Worm (Caenorhabditis elegans) whole organism, young adult: Measurements from ENCODE around the gene Y38E10A.17.

Source experiments
- B0019.2 ChIP-seq: fragments of 200-800 bp; sonication (Bioruptor generic); conservative IDR thresholded peaks from 2 replicates; pipeline ENCODE4 v1.3.6; 2022; ENCODE audit warnings: missing genetic modification reagents, missing genetic modification characterization, missing compliant biosample characterization
- B0035.1 ChIP-seq: sonication (generic microtip); optimal IDR thresholded peaks from 2 replicates; lab custom pipeline; 2016; ENCODE audit warnings: missing genetic modification characterization, mild to moderate bottlenecking, missing compliant biosample characterization, missing genotype, missing genetic modification reagents
- F22D6.2 ChIP-seq: sonication (generic microtip); optimal IDR thresholded peaks from 2 replicates; lab custom pipeline; 2016; ENCODE audit warnings: mild to moderate bottlenecking, missing genetic modification characterization, missing compliant biosample characterization
- F23B12.7 ChIP-seq: sonication (generic microtip); optimal IDR thresholded peaks from 2 replicates; lab custom pipeline; 2017; ENCODE audit warnings: missing genetic modification characterization, mild to moderate bottlenecking, missing compliant biosample characterization, antibody characterized with exemption, moderate library complexity; ENCODE audit not compliant: insufficient read depth
- F39B2.1 ChIP-seq: fragments of 200-800 bp; sonication (Bioruptor generic); IDR thresholded peaks from 2 replicates; pipeline ENCODE4 v1.3.6; 2022; ENCODE audit warnings: missing genetic modification reagents, missing genetic modification characterization, missing compliant biosample characterization
- F52B5.7 ChIP-seq: sonication (generic microtip); optimal IDR thresholded peaks from 2 replicates; lab custom pipeline; 2016; ENCODE audit warnings: mild to moderate bottlenecking, missing genetic modification characterization, missing compliant biosample characterization
- F57C9.4 ChIP-seq: sonication (generic microtip); optimal IDR thresholded peaks from 2 replicates; lab custom pipeline; 2017; ENCODE audit warnings: mild to moderate bottlenecking, missing genetic modification characterization, missing compliant biosample characterization
- K12H6.12 ChIP-seq: fragments of 200-800 bp; sonication (Bioruptor generic); optimal IDR thresholded peaks from 2 replicates; lab custom pipeline; 2018; ENCODE audit warnings: mild to moderate bottlenecking, missing genetic modification characterization, missing compliant biosample characterization
- Y53G8AR.9 ChIP-seq: fragments of 200-800 bp; sonication (Bioruptor generic); conservative IDR thresholded peaks from 2 replicates; pipeline ENCODE4 v1.3.6; 2022; ENCODE audit warnings: missing genetic modification reagents, missing genetic modification characterization, missing compliant biosample characterization
- Y67H2A.10 ChIP-seq: fragments of 200-800 bp; sonication (Bioruptor generic); conservative IDR thresholded peaks from 2 replicates; pipeline ENCODE4 v1.3.6; 2022; ENCODE audit warnings: missing genetic modification reagents, missing genetic modification characterization, missing compliant biosample characterization
- Y95B8A.8 ChIP-seq: fragments of 200-800 bp; sonication (Bioruptor generic); IDR thresholded peaks from 2 replicates; pipeline ENCODE4 v1.3.6; 2022; ENCODE audit warnings: missing genetic modification reagents, missing genetic modification characterization, missing compliant biosample characterization
- ZK185.1 ChIP-seq: sonication (generic microtip); optimal IDR thresholded peaks from 2 replicates; lab custom pipeline; 2016; ENCODE audit warnings: mild to moderate bottlenecking, missing genetic modification characterization, missing compliant biosample characterization; ENCODE audit not compliant: poor library complexity, severe bottlenecking
- akir-1 ChIP-seq: fragments of 200-800 bp; sonication (Bioruptor generic); optimal IDR thresholded peaks from 2 replicates; lab custom pipeline; 2018; ENCODE audit warnings: mild to moderate bottlenecking, missing genetic modification characterization, moderate library complexity, missing compliant biosample characterization
- ama-1 ChIP-seq, 3 experiments: fragments of 150-350 bp in 1 of 3; sonication (generic microtip) in 2 of 3; optimal IDR thresholded peaks; 2 replicates each; lab custom pipeline; 2014 to 2018; ENCODE audit warnings: missing biosample characterization in 2 of 3, missing genetic modification characterization in 2 of 3, missing genetic modification reagents in 2 of 3
- aptf-2 ChIP-seq: fragments of 200-800 bp; sonication (Bioruptor generic); conservative IDR thresholded peaks from 2 replicates; pipeline ENCODE4 v1.3.6; 2022; ENCODE audit warnings: missing genetic modification reagents, missing genetic modification characterization, missing compliant biosample characterization
- aptf-3 ChIP-seq: fragments of 200-800 bp; sonication (Bioruptor generic); IDR thresholded peaks from 2 replicates; pipeline ENCODE4 v1.3.6; 2022; ENCODE audit warnings: missing genetic modification characterization, missing compliant biosample characterization
- attf-3 ChIP-seq: fragments of 200-800 bp; sonication (Bioruptor generic); conservative IDR thresholded peaks from 2 replicates; pipeline ENCODE4 v1.3.6; 2022; ENCODE audit warnings: missing genetic modification reagents, missing genetic modification characterization, missing compliant biosample characterization
- ccch-3 ChIP-seq: fragments of 200-800 bp; sonication (Bioruptor generic); optimal IDR thresholded peaks from 2 replicates; lab custom pipeline; 2018; ENCODE audit warnings: mild to moderate bottlenecking, missing genetic modification characterization, missing compliant biosample characterization
- cebp-1 ChIP-seq, 2 experiments: fragments of 200-800 bp in 1 of 2; sonication (Bioruptor generic) in 1 of 2; sonication (generic microtip) in 1 of 2; IDR thresholded peaks in 1 of 2; optimal IDR thresholded peaks in 1 of 2; 2 replicates each; pipeline versions ENCODE4 v1.3.6 to Lab custom; 2017 to 2022; ENCODE audit warnings: missing compliant biosample characterization in 2 of 2, missing genetic modification characterization in 2 of 2, mild to moderate bottlenecking in 1 of 2, missing genetic modification reagents in 1 of 2, moderate library complexity in 1 of 2
- chd-7 ChIP-seq: sonication (generic microtip); optimal IDR thresholded peaks from 2 replicates; lab custom pipeline; 2016; ENCODE audit warnings: mild to moderate bottlenecking, missing genetic modification characterization, moderate library complexity, missing compliant biosample characterization
- dpl-1 ChIP-seq: fragments of 150-350 bp; optimal IDR thresholded peaks from 2 replicates; lab custom pipeline; 2014; ENCODE audit warnings: missing biosample characterization, missing genetic modification reagents, missing genetic modification characterization
- ets-4 ChIP-seq: fragments of 200-800 bp; sonication (Bioruptor generic); optimal IDR thresholded peaks from 2 replicates; lab custom pipeline; 2018; ENCODE audit warnings: mild to moderate bottlenecking, missing genetic modification characterization, missing compliant biosample characterization
- fkh-3 ChIP-seq: sonication (generic microtip); optimal IDR thresholded peaks from 2 replicates; lab custom pipeline; 2016; ENCODE audit warnings: mild to moderate bottlenecking, missing genetic modification characterization, missing compliant biosample characterization
- hmg-20 ChIP-seq: fragments of 200-800 bp; sonication (Bioruptor generic); IDR thresholded peaks from 2 replicates; pipeline ENCODE4 v1.3.6; 2022; ENCODE audit warnings: missing genetic modification reagents, missing genetic modification characterization, missing compliant biosample characterization
- hrde-1 ChIP-seq: sonication (generic microtip); optimal IDR thresholded peaks from 2 replicates; lab custom pipeline; 2016; ENCODE audit warnings: missing genetic modification characterization, mild to moderate bottlenecking, missing compliant biosample characterization, moderate library complexity, missing genotype, missing genetic modification reagents, borderline replicate concordance
- lir-1 ChIP-seq: fragments of 200-800 bp; sonication (Bioruptor generic); conservative IDR thresholded peaks from 2 replicates; pipeline ENCODE4 v1.3.6; 2022; ENCODE audit warnings: missing genetic modification reagents, missing genetic modification characterization, missing compliant biosample characterization
- lsy-27 ChIP-seq: sonication (generic microtip); optimal IDR thresholded peaks from 2 replicates; lab custom pipeline; 2017; ENCODE audit warnings: missing genetic modification characterization, mild to moderate bottlenecking, missing compliant biosample characterization, antibody characterized with exemption, missing genotype, borderline replicate concordance; ENCODE audit not compliant: insufficient read depth
- madf-6 ChIP-seq: fragments of 200-800 bp; sonication (Bioruptor generic); IDR thresholded peaks from 2 replicates; pipeline ENCODE4 v1.3.6; 2022; ENCODE audit warnings: missing genetic modification reagents, missing genetic modification characterization, missing compliant biosample characterization
- madf-8 ChIP-seq: fragments of 200-800 bp; sonication (Bioruptor generic); conservative IDR thresholded peaks from 2 replicates; pipeline ENCODE4 v1.3.6; 2022; ENCODE audit warnings: missing genetic modification reagents, missing genetic modification characterization, missing compliant biosample characterization
- mcd-1 ChIP-seq: fragments of 200-800 bp; sonication (Bioruptor generic); IDR thresholded peaks from 2 replicates; pipeline ENCODE4 v1.3.6; 2022; ENCODE audit warnings: missing genetic modification reagents, missing genetic modification characterization, missing compliant biosample characterization
- nfya-1 ChIP-seq: sonication (generic microtip); optimal IDR thresholded peaks from 2 replicates; lab custom pipeline; 2017; ENCODE audit warnings: antibody characterized with exemption, missing compliant biosample characterization, missing genetic modification characterization, borderline replicate concordance; ENCODE audit not compliant: insufficient read depth
- nfyb-1 ChIP-seq: fragments of 200-800 bp; sonication (Bioruptor generic); IDR thresholded peaks from 2 replicates; pipeline ENCODE4 v1.3.6; 2022; ENCODE audit warnings: missing genetic modification reagents, missing genetic modification characterization, missing compliant biosample characterization
- nhr-90 ChIP-seq: sonication (generic microtip); optimal IDR thresholded peaks from 2 replicates; lab custom pipeline; 2016; ENCODE audit warnings: missing genotype, mild to moderate bottlenecking, missing genetic modification characterization, missing compliant biosample characterization
- pbrm-1 ChIP-seq: fragments of 200-800 bp; sonication (Bioruptor generic); IDR thresholded peaks from 2 replicates; pipeline ENCODE4 v1.3.6; 2022; ENCODE audit warnings: missing genetic modification reagents, missing genetic modification characterization, missing compliant biosample characterization
- repo-1 ChIP-seq: sonication (generic microtip); optimal IDR thresholded peaks from 2 replicates; lab custom pipeline; 2017; ENCODE audit warnings: mild to moderate bottlenecking, missing genetic modification characterization, missing compliant biosample characterization
- rpc-1 ChIP-seq, 2 experiments: fragments of 150-350 bp in 1 of 2; sonication (generic microtip) in 1 of 2; optimal IDR thresholded peaks; 2 replicates each; lab custom pipeline; 2014 to 2018; ENCODE audit warnings: missing biosample characterization in 1 of 2, missing genetic modification characterization in 1 of 2, missing genetic modification reagents in 1 of 2, missing genotype in 1 of 2
- sdz-38 ChIP-seq: sonication (generic microtip); optimal IDR thresholded peaks from 2 replicates; lab custom pipeline; 2016; ENCODE audit warnings: missing genotype, missing genetic modification characterization, missing compliant biosample characterization
- snpc-1.1 ChIP-seq: sonication (generic microtip); optimal IDR thresholded peaks from 2 replicates; lab custom pipeline; 2017; ENCODE audit warnings: missing genetic modification characterization, mild to moderate bottlenecking, missing compliant biosample characterization, antibody characterized with exemption, moderate library complexity, missing genotype, missing genetic modification reagents; ENCODE audit not compliant: insufficient read depth
- unc-62 ChIP-seq: fragments of 150-350 bp; optimal IDR thresholded peaks from 2 replicates; lab custom pipeline; 2014; ENCODE audit warnings: missing biosample characterization, missing genetic modification reagents, missing genetic modification characterization
- zfh-2 ChIP-seq: fragments of 200-800 bp; sonication (Bioruptor generic); conservative IDR thresholded peaks from 2 replicates; pipeline ENCODE4 v1.3.6; 2022; ENCODE audit warnings: missing genetic modification reagents, missing genetic modification characterization, missing compliant biosample characterization
- zim-3 ChIP-seq: sonication (generic microtip); optimal IDR thresholded peaks from 2 replicates; lab custom pipeline; 2017; ENCODE audit warnings: mild to moderate bottlenecking, missing genetic modification characterization, moderate library complexity, missing compliant biosample characterization
- ztf-25 ChIP-seq: fragments of 200-800 bp; sonication (Bioruptor generic); IDR thresholded peaks from 2 replicates; pipeline ENCODE4 v1.3.6; 2022; ENCODE audit warnings: missing genetic modification reagents, missing genetic modification characterization, missing compliant biosample characterization
- ztf-26 ChIP-seq: sonication (generic microtip); optimal IDR thresholded peaks from 2 replicates; lab custom pipeline; 2017; ENCODE audit warnings: missing genetic modification characterization, missing compliant biosample characterization

Y38E10A.17 gene

DNA sequence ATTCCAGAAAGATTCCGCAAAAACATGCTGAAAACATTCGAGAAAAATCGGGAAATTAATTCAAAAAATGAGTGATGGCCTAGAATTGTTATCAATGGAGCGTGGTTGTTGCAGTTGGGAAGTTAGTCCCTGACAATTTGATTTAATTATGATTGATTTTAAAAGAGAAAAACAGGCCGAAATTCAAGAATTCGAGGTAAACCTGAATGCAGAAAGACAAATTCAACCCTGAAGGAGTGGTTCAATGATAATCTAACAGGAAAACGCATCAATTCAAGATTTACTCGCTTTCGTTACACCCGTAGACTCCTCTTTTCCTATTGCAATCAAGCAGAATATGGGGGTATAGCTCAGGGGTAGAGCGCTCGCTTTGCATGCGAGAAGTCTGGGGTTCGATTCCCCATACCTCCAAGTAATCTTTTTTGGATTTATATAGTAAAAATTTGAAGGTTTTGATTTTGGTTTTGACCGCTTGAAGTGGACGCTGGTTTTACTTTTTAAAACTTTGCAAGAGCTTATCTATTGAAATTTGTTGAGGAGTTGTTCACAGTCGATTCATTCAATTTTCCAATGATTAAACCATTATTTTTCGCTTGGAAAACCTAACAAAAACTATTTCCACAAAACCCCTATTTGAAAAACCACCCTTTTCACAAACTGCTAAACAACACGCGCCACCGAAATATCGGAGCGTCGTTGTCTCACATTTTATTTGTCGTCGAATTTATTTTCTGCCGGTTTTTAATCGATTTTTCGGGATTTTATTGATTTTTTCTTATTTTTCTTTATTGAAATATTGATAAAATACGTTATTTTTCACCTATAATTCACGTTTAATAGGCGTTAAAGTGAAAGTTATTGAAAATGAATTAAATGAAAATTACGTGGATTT lies 43.6 kb upstream of the Y38E10A.17 start (continued):
- no peak for TF ChIP-seq ets-4 (GFP tag; lab: Kevin White, UChicago)
- TF ChIP-seq aptf-3 (GFP tag; lab: Robert Waterston, UW), result no peak
- TF ChIP-seq attf-3 (GFP tag; lab: Robert Waterston, UW), result peak; percentile 90
- peak; percentile 52 for TF ChIP-seq hrde-1 (tag; lab: Kevin White, UChicago)
- TF ChIP-seq F57C9.4, result no peak
- TF ChIP-seq nfyb-1, result peak; percentile 85
- TF ChIP-seq mcd-1 (GFP tag; lab: Robert Waterston, UW), result peak; percentile 97
- peak; percentile 76 for TF ChIP-seq nhr-90 (tag; lab: Kevin White, UChicago)
- TF ChIP-seq lsy-27 (tag; lab: Kevin White, UChicago), result peak; percentile 4
- peak; percentile 90 for TF ChIP-seq ztf-25
- TF ChIP-seq sdz-38 (tag; lab: Kevin White, UChicago), result peak; percentile 31
- peak; percentile 15 for TF ChIP-seq dpl-1 (GFP tag; lab: Kevin White, UChicago)
- peak; percentile 21 for TF ChIP-seq snpc-1.1
- TF ChIP-seq ccch-3 (GFP tag; lab: Kevin White, UChicago), result no peak
- no peak for TF ChIP-seq F23B12.7
- no peak for TF ChIP-seq Y95B8A.8 (GFP tag; lab: Robert Waterston, UW)
- peak; percentile 12 for TF ChIP-seq repo-1
- no peak for TF ChIP-seq unc-62 (GFP tag; lab: Kevin White, UChicago)
- TF ChIP-seq chd-7 (tag; lab: Kevin White, UChicago), result no peak
- TF ChIP-seq zfh-2 (GFP tag; lab: Robert Waterston, UW), result no peak
- TF ChIP-seq F52B5.7 (tag; lab: Kevin White, UChicago), result no peak
- 0 out of 2 replicates have a peak, but pooled peaks have one; percentile 24 for TF ChIP-seq aptf-2 (GFP tag; lab: Robert Waterston, UW)
- TF ChIP-seq B0019.2 (GFP tag; lab: Robert Waterston, UW), result no peak; the same call in 1 of the 2 replicates
- TF ChIP-seq B0035.1 (tag; lab: Kevin White, UChicago), result peak; percentile 23
- no peak for TF ChIP-seq hmg-20
- TF ChIP-seq cebp-1 (GFP tag; IDR thresholded peaks at IDR 0.05; lab: Robert Waterston, UW), result no peak
- TF ChIP-seq cebp-1 (tag; optimal IDR thresholded peaks at IDR 0.05; lab: Kevin White, UChicago), result peak; percentile 54
- peak; percentile 71 for TF ChIP-seq madf-6 (GFP tag; lab: Robert Waterston, UW)
- TF ChIP-seq F22D6.2, result peak; percentile 26
- no peak; the same call in 1 of the 2 replicates for TF ChIP-seq Y53G8AR.9 (GFP tag; lab: Robert Waterston, UW)
- TF ChIP-seq rpc-1 (optimal IDR thresholded peaks at IDR 0.05; lab: Kevin White, UChicago), result peak; percentile 77
- peak; percentile 95 for TF ChIP-seq rpc-1 (tag; optimal IDR thresholded peaks at IDR 0.05; lab: Kevin White, UChicago)
- TF ChIP-seq ZK185.1 (tag; lab: Kevin White, UChicago), result peak; percentile 72
- TF ChIP-seq F39B2.1 (GFP tag; lab: Robert Waterston, UW), result no peak
- peak; percentile 63 for TF ChIP-seq pbrm-1 (GFP tag; lab: Robert Waterston, UW)
- TF ChIP-seq nfya-1 (tag; lab: Kevin White, UChicago), result no peak
- no peak; the same call in 1 of the 2 replicates for TF ChIP-seq lir-1 (GFP tag; lab: Robert Waterston, UW)
- no peak for TF ChIP-seq akir-1 (GFP tag; lab: Kevin White, UChicago)
- TF ChIP-seq zim-3, result peak; percentile 10
- 0 out of 2 replicates have a peak, but pooled peaks have one; percentile 8 for TF ChIP-seq madf-8 (GFP tag; lab: Robert Waterston, UW)
- no peak for TF ChIP-seq fkh-3 (tag; lab: Kevin White, UChicago)
- TF ChIP-seq Y67H2A.10, result no peak; the same call in 1 of the 2 replicates
- peak; percentile 66 for TF ChIP-seq ztf-26 (tag; lab: Kevin White, UChicago)
- peak; percentile 72 for TF ChIP-seq K12H6.12
- no peak for TF ChIP-seq ama-1 (optimal IDR thresholded peaks at IDR 0.05; lab: Kevin White, UChicago)
- TF ChIP-seq ama-1 (GFP tag; optimal IDR thresholded peaks at IDR 0.05; lab: Kevin White, UChicago), result peak in 1 of 2 experiments; percentile 53
